Fruit fly (Drosophila melanogaster) whole organism, embryonic: Measurements from ENCODE around the gene Hydr2.

ENCODE experiments used
- Atf3 ChIP-seq: fragments of 200-800 bp; sonication (Bioruptor generic); optimal IDR thresholded peaks from 3 replicates; lab custom pipeline; 2016; ENCODE audit warnings: missing biosample characterization, missing genetic modification characterization
- Bdp1 ChIP-seq: fragments of 200-800 bp; sonication (Bioruptor generic); optimal IDR thresholded peaks from 3 replicates; lab custom pipeline; 2016; ENCODE audit warnings: missing biosample characterization, missing genetic modification characterization
- Bgb ChIP-seq: fragments of 200-800 bp; sonication (Bioruptor generic); IDR thresholded peaks from 2 replicates; pipeline ENCODE4 v1.3.6; 2022; ENCODE audit warnings: missing biosample characterization, missing genetic modification characterization; ENCODE audit not compliant: partially characterized antibody
- Blimp-1 ChIP-seq: fragments of 200-800 bp; sonication (Bioruptor generic); optimal IDR thresholded peaks from 3 replicates; lab custom pipeline; 2018; ENCODE audit warnings: missing biosample characterization, missing genetic modification characterization, mild to moderate bottlenecking, moderate library complexity, missing genetic modification reagents
- CG1024 ChIP-seq: fragments of 200-800 bp; sonication (Bioruptor generic); IDR thresholded peaks from 2 replicates; pipeline ENCODE4 v1.3.6; 2022; ENCODE audit warnings: missing biosample characterization, missing genetic modification characterization
- CG11456 ChIP-seq: fragments of 200-800 bp; sonication (Bioruptor generic); IDR thresholded peaks from 3 replicates; pipeline ENCODE4 v1.3.6; 2022; ENCODE audit warnings: missing biosample characterization, missing genetic modification characterization
- CG11504 ChIP-seq: fragments of 200-800 bp; sonication (Bioruptor generic); optimal IDR thresholded peaks from 3 replicates; lab custom pipeline; 2019; ENCODE audit warnings: missing biosample characterization, mild to moderate bottlenecking, missing genetic modification characterization, moderate library complexity
- CG11560 ChIP-seq: fragments of 200-800 bp; sonication (Bioruptor generic); IDR thresholded peaks from 3 replicates; pipeline ENCODE4 v1.3.6; 2022; ENCODE audit warnings: missing biosample characterization, missing genetic modification characterization
- CG13424 ChIP-seq: fragments of 200-800 bp; sonication (Bioruptor generic); optimal IDR thresholded peaks from 2 replicates; lab custom pipeline; 2019; ENCODE audit warnings: missing biosample characterization, mild to moderate bottlenecking, missing genetic modification characterization, moderate library complexity
- CG13624 ChIP-seq: fragments of 200-800 bp; sonication (Bioruptor generic); optimal IDR thresholded peaks from 2 replicates; lab custom pipeline; 2016; ENCODE audit warnings: missing biosample characterization, missing genetic modification characterization
- CG13775 ChIP-seq: fragments of 200-800 bp; sonication (Bioruptor generic); optimal IDR thresholded peaks from 3 replicates; lab custom pipeline; 2017; ENCODE audit warnings: missing biosample characterization, mild to moderate bottlenecking, missing genetic modification characterization
- CG14050 ChIP-seq: fragments of 200-800 bp; sonication (Bioruptor generic); IDR thresholded peaks from 3 replicates; pipeline ENCODE4 v1.3.6; 2022; ENCODE audit warnings: missing biosample characterization, missing genetic modification characterization
- CG14860 ChIP-seq: fragments of 200-800 bp; sonication (Bioruptor generic); IDR thresholded peaks from 3 replicates; pipeline ENCODE4 v1.3.6; 2022; ENCODE audit warnings: missing biosample characterization, missing genetic modification characterization; ENCODE audit not compliant: partially characterized antibody
- CG15514 ChIP-seq: fragments of 200-800 bp; sonication (Bioruptor generic); optimal IDR thresholded peaks from 3 replicates; lab custom pipeline; 2017; ENCODE audit warnings: missing biosample characterization, missing genetic modification characterization, mild to moderate bottlenecking, moderate library complexity, missing genetic modification reagents
- CG2116 ChIP-seq: fragments of 200-800 bp; sonication (Bioruptor generic); optimal IDR thresholded peaks from 3 replicates; lab custom pipeline; 2018; ENCODE audit warnings: missing biosample characterization, mild to moderate bottlenecking, missing genetic modification characterization
- CG30020 ChIP-seq: fragments of 200-800 bp; optimal IDR thresholded peaks from 2 replicates; lab custom pipeline; 2019; ENCODE audit warnings: missing biosample characterization, mild to moderate bottlenecking, missing genetic modification characterization, moderate library complexity
- CG43689 ChIP-seq: fragments of 200-800 bp; sonication (Bioruptor generic); IDR thresholded peaks from 2 replicates; pipeline ENCODE4 v1.3.6; 2022; ENCODE audit warnings: missing biosample characterization, missing genetic modification characterization
- CG4730 ChIP-seq: fragments of 200-800 bp; sonication (Bioruptor generic); IDR thresholded peaks from 2 replicates; pipeline ENCODE4 v1.3.6; 2022; ENCODE audit warnings: missing biosample characterization, missing genetic modification characterization
- CG6813 ChIP-seq: fragments of 200-800 bp; sonication (Bioruptor generic); optimal IDR thresholded peaks from 2 replicates; lab custom pipeline; 2017; ENCODE audit warnings: missing biosample characterization, missing genetic modification characterization, mild to moderate bottlenecking, moderate library complexity, missing genetic modification reagents
- CG7963 ChIP-seq: fragments of 200-800 bp; sonication (Bioruptor generic); IDR thresholded peaks from 3 replicates; pipeline ENCODE4 v1.3.6; 2022; ENCODE audit warnings: missing biosample characterization, missing genetic modification characterization; ENCODE audit not compliant: partially characterized antibody
- D19B ChIP-seq: fragments of 200-800 bp; sonication (Bioruptor generic); optimal IDR thresholded peaks from 2 replicates; lab custom pipeline; 2017; ENCODE audit warnings: missing biosample characterization, mild to moderate bottlenecking, missing genetic modification characterization
- Dfd ChIP-seq, 2 experiments: fragments of >200 bp; optimal IDR thresholded peaks; 2 replicates each; lab custom pipeline; 2017; ENCODE audit warnings: missing biosample characterization in 2 of 2, missing genetic modification characterization in 2 of 2
- Dip3 ChIP-seq: fragments of 200-800 bp; sonication (Bioruptor generic); optimal IDR thresholded peaks from 3 replicates; lab custom pipeline; 2016; ENCODE audit warnings: missing biosample characterization, missing genetic modification characterization
- HLH54F ChIP-seq: fragments of 200-800 bp; sonication (Bioruptor generic); optimal IDR thresholded peaks from 3 replicates; lab custom pipeline; 2016; ENCODE audit warnings: missing biosample characterization, missing genetic modification characterization
- Hand ChIP-seq: fragments of 200-800 bp; sonication (Bioruptor generic); optimal IDR thresholded peaks from 2 replicates; lab custom pipeline; 2017; ENCODE audit warnings: mild to moderate bottlenecking, missing biosample characterization, missing genetic modification reagents, missing genetic modification characterization
- Hmr ChIP-seq: fragments of 200-800 bp; sonication (Bioruptor generic); optimal IDR thresholded peaks from 3 replicates; lab custom pipeline; 2017; ENCODE audit warnings: mild to moderate bottlenecking, missing biosample characterization, missing genetic modification reagents, missing genetic modification characterization
- Hr78 ChIP-seq, 2 experiments: fragments of 200-800 bp in 1 of 2; fragments of >200 bp in 1 of 2; sonication (Bioruptor generic) in 1 of 2; optimal IDR thresholded peaks; 2 replicates each; lab custom pipeline; 2017 to 2019; ENCODE audit warnings: missing biosample characterization in 2 of 2, missing genetic modification characterization in 2 of 2, mild to moderate bottlenecking in 1 of 2, moderate library complexity in 1 of 2
- Lim3 ChIP-seq: fragments of 200-800 bp; sonication (Bioruptor generic); IDR thresholded peaks from 2 replicates; pipeline ENCODE4 v1.3.6; 2022; ENCODE audit warnings: missing biosample characterization, missing genetic modification characterization
- MESR4 ChIP-seq: fragments of 200-800 bp; sonication (Bioruptor generic); optimal IDR thresholded peaks from 2 replicates; lab custom pipeline; 2018; ENCODE audit warnings: missing biosample characterization, mild to moderate bottlenecking, missing genetic modification characterization, moderate library complexity
- Mad ChIP-seq: fragments of 200-800 bp; sonication (Bioruptor generic); optimal IDR thresholded peaks from 2 replicates; lab custom pipeline; 2016; ENCODE audit warnings: missing biosample characterization, missing genetic modification characterization
- Med ChIP-seq: fragments of 200-800 bp; sonication (Bioruptor generic); peaks from one replicate; lab custom pipeline; 2016; ENCODE audit warnings: missing biosample characterization, missing genetic modification characterization, mild to moderate bottlenecking, inconsistent platforms, moderate library complexity
- NK7.1 ChIP-seq: fragments of 200-800 bp; sonication (Bioruptor generic); optimal IDR thresholded peaks from 3 replicates; lab custom pipeline; 2016; ENCODE audit warnings: missing biosample characterization, missing genetic modification characterization
- Sin3A ChIP-seq: fragments of >200 bp; optimal IDR thresholded peaks from 2 replicates; lab custom pipeline; 2018
- Stat92E ChIP-seq, 3 experiments: fragments of >200 bp in 2 of 3; fragments of 200-800 bp in 1 of 3; sonication (Bioruptor generic) in 1 of 3; optimal IDR thresholded peaks; 2 replicates each; lab custom pipeline; 2017 to 2019; ENCODE audit warnings: missing biosample characterization in 3 of 3, missing genetic modification characterization in 3 of 3, mild to moderate bottlenecking in 1 of 3, moderate library complexity in 1 of 3
- TFAM ChIP-seq: fragments of 200-800 bp; sonication (Bioruptor generic); optimal IDR thresholded peaks from 2 replicates; lab custom pipeline; 2017; ENCODE audit warnings: missing biosample characterization, missing genetic modification characterization, inconsistent platforms
- bbx ChIP-seq: fragments of 200-800 bp; sonication (Bioruptor generic); IDR thresholded peaks from 2 replicates; pipeline ENCODE4 v1.3.6; 2022; ENCODE audit warnings: missing biosample characterization, missing genetic modification characterization; ENCODE audit not compliant: partially characterized antibody
- br ChIP-seq: fragments of >200 bp; optimal IDR thresholded peaks from 2 replicates; lab custom pipeline; 2017
- da ChIP-seq: fragments of 200-800 bp; sonication (Bioruptor generic); optimal IDR thresholded peaks from 2 replicates; lab custom pipeline; 2016; ENCODE audit warnings: missing biosample characterization, missing genetic modification characterization
- en ChIP-seq: fragments of 200-800 bp; sonication (Bioruptor generic); optimal IDR thresholded peaks from 2 replicates; lab custom pipeline; 2016; ENCODE audit warnings: missing biosample characterization, missing genetic modification characterization
- gfzf ChIP-seq: fragments of 200-800 bp; sonication (Bioruptor generic); optimal IDR thresholded peaks from 2 replicates; lab custom pipeline; 2016; ENCODE audit warnings: missing biosample characterization, mild to moderate bottlenecking, missing genetic modification characterization, moderate library complexity
- lilli ChIP-seq: fragments of 200-800 bp; sonication (Bioruptor generic); optimal IDR thresholded peaks from 3 replicates; lab custom pipeline; 2016; ENCODE audit warnings: missing biosample characterization, missing genetic modification characterization
- mam ChIP-seq: fragments of 200-800 bp; sonication (Bioruptor generic); optimal IDR thresholded peaks from 3 replicates; lab custom pipeline; 2016; ENCODE audit warnings: missing biosample characterization, missing genetic modification characterization
- nmo ChIP-seq: fragments of 200-800 bp; sonication (Bioruptor generic); optimal IDR thresholded peaks from 2 replicates; lab custom pipeline; 2018; ENCODE audit warnings: missing biosample characterization, mild to moderate bottlenecking, missing genetic modification characterization, moderate library complexity
- p53 ChIP-seq: fragments of 200-800 bp; sonication (Bioruptor generic); optimal IDR thresholded peaks from 2 replicates; lab custom pipeline; 2016; ENCODE audit warnings: missing biosample characterization, missing genetic modification characterization
- pan ChIP-seq, 4 experiments: fragments of >200 bp in 3 of 4; fragments of 200-800 bp in 1 of 4; sonication (Bioruptor generic) in 1 of 4; optimal IDR thresholded peaks in 3 of 4; IDR thresholded peaks in 1 of 4; 2 replicates each; pipeline versions ENCODE4 v1.3.6 to Lab custom; 2017 to 2022; ENCODE audit warnings: missing biosample characterization in 2 of 4, missing genetic modification characterization in 2 of 4, mixed read lengths in 1 of 4
- repo ChIP-seq: fragments of 200-800 bp; sonication (Bioruptor generic); optimal IDR thresholded peaks from 2 replicates; lab custom pipeline; 2016; ENCODE audit warnings: missing biosample characterization, missing genetic modification characterization
- sd ChIP-seq: fragments of 200-800 bp; sonication (Bioruptor generic); optimal IDR thresholded peaks from 3 replicates; lab custom pipeline; 2018; ENCODE audit warnings: missing biosample characterization, mild to moderate bottlenecking, missing genetic modification characterization, moderate library complexity
- sna ChIP-seq: fragments of 200-800 bp; sonication (Bioruptor generic); IDR thresholded peaks from 2 replicates; pipeline ENCODE4 v1.3.6; 2022; ENCODE audit warnings: missing biosample characterization, missing genetic modification characterization; ENCODE audit not compliant: partially characterized antibody
- ssp ChIP-seq: fragments of 200-800 bp; sonication (Bioruptor generic); IDR thresholded peaks from 2 replicates; pipeline ENCODE4 v1.3.6; 2022; ENCODE audit warnings: missing biosample characterization, missing genetic modification characterization
- tin ChIP-seq: fragments of 200-800 bp; sonication (Bioruptor generic); optimal IDR thresholded peaks from 3 replicates; lab custom pipeline; 2016; ENCODE audit warnings: missing biosample characterization, missing genetic modification characterization
- zen2 ChIP-seq: fragments of 200-800 bp; sonication (Bioruptor generic); IDR thresholded peaks from 3 replicates; pipeline ENCODE4 v1.3.6; 2022; ENCODE audit warnings: missing biosample characterization, missing genetic modification characterization; ENCODE audit not compliant: partially characterized antibody

Hydr2 gene

dm6 chr2L:3144709-3145108 lies 18.7 kb upstream of the Hydr2 start, which contains the start of gene toc (continued):
- no peak for TF ChIP-seq CG11456 (GFP tag; lab: Robert Waterston, UW)
- TF ChIP-seq da (GFP tag; lab: Kevin White, UChicago): no peak
- no peak for TF ChIP-seq D19B
- TF ChIP-seq bbx (GFP tag; lab: Robert Waterston, UW): peak; percentile 94
- peak; percentile 97 for TF ChIP-seq CG15514 (GFP tag; lab: Kevin White, UChicago)
- TF ChIP-seq CG11504 (tag; lab: Kevin White, UChicago): peak; percentile 16
- no peak for TF ChIP-seq Hr78 (GFP tag; optimal IDR thresholded peaks at IDR 0.05; lab: Kevin White, UChicago)
- TF ChIP-seq CG2116 (GFP tag; lab: Kevin White, UChicago): peak; percentile 55
- TF ChIP-seq Bgb (GFP tag; lab: Robert Waterston, UW): peak; percentile 94
- TF ChIP-seq CG30020 (tag; lab: Kevin White, UChicago): no peak
- TF ChIP-seq en: no peak
- TF ChIP-seq CG13424 (tag; lab: Kevin White, UChicago): no peak
- TF ChIP-seq sna: peak; percentile 79
- TF ChIP-seq zen2: peak; percentile 84
- no peak for TF ChIP-seq TFAM (GFP tag; lab: Kevin White, UChicago)
- TF ChIP-seq Med (GFP tag; lab: Kevin White, UChicago): peak; percentile 85
- TF ChIP-seq CG4730 (GFP tag; lab: Robert Waterston, UW): no peak
- TF ChIP-seq MESR4 (GFP tag; lab: Kevin White, UChicago): peak; percentile 29
- TF ChIP-seq ssp (GFP tag; lab: Robert Waterston, UW): no peak
- TF ChIP-seq Blimp-1 (GFP tag; lab: Kevin White, UChicago): no peak
- peak; percentile 40 for TF ChIP-seq gfzf (GFP tag; lab: Kevin White, UChicago)
- TF ChIP-seq Hand: no peak
- no peak for TF ChIP-seq Atf3 (GFP tag; lab: Kevin White, UChicago)
- no peak for TF ChIP-seq CG43689 (GFP tag; lab: Robert Waterston, UW)
- no peak for TF ChIP-seq Dfd (GFP tag; optimal IDR thresholded peaks at IDR 0.05; lab: Kevin White, UChicago)
- TF ChIP-seq CG6813 (GFP tag; lab: Kevin White, UChicago): no peak
- TF ChIP-seq Stat92E (GFP tag; optimal IDR thresholded peaks at IDR 0.05; lab: Kevin White, UChicago): no peak
- TF ChIP-seq Lim3 (GFP tag; lab: Robert Waterston, UW): no peak
- TF ChIP-seq p53 (GFP tag; lab: Kevin White, UChicago): no peak
- peak; percentile 15 for TF ChIP-seq lilli (GFP tag; lab: Kevin White, UChicago)
- TF ChIP-seq sd: no peak
- TF ChIP-seq NK7.1 (GFP tag; lab: Kevin White, UChicago): no peak
- no peak for TF ChIP-seq pan (optimal IDR thresholded peaks at IDR 0.05; lab: Kevin White, UChicago)
- TF ChIP-seq pan (GFP tag; optimal IDR thresholded peaks at IDR 0.05 in 1 of 2, IDR thresholded peaks at IDR 0.05 in 1 of 2): no peak
- peak; percentile 27 for TF ChIP-seq CG13624 (GFP tag; lab: Kevin White, UChicago)
- TF ChIP-seq CG14050 (GFP tag; lab: Robert Waterston, UW): no peak
- TF ChIP-seq mam (GFP tag; lab: Kevin White, UChicago): no peak
- no peak for TF ChIP-seq Bdp1
- TF ChIP-seq CG1024 (GFP tag; lab: Robert Waterston, UW): no peak
- no peak for TF ChIP-seq HLH54F (GFP tag; lab: Kevin White, UChicago)
- no peak for TF ChIP-seq tin (GFP tag; lab: Kevin White, UChicago)
- no peak for TF ChIP-seq CG13775 (GFP tag; lab: Kevin White, UChicago)
- TF ChIP-seq Hmr (GFP tag; lab: Kevin White, UChicago): peak; percentile 47
- TF ChIP-seq CG11560: no peak
- peak; percentile 28 for TF ChIP-seq nmo (GFP tag; lab: Kevin White, UChicago)
- TF ChIP-seq Mad: peak; percentile 23
- peak; percentile 70 for TF ChIP-seq CG14860 (GFP tag; lab: Robert Waterston, UW)
- no peak for TF ChIP-seq Sin3A (lab: Kevin White, UChicago)
- TF ChIP-seq br: no peak
- peak; percentile 87 for TF ChIP-seq CG7963 (GFP tag; lab: Robert Waterston, UW)
- no peak for TF ChIP-seq Dip3 (GFP tag; lab: Kevin White, UChicago)
- TF ChIP-seq repo: no peak
